Worm (Caenorhabditis elegans): ENCODE results near the gene B0491.6.

The B0491.6 gene

ce11 chrII:11345570-11346029 is 2.5 kb downstream of the B0491.6 start, which contains the start of gene nduf-11 (continued):
- no peak for TF ChIP-seq pha-4 (tag; optimal IDR thresholded peaks at IDR 0.05)
- TF ChIP-seq Y53F4B.3 (GFP tag; IDR thresholded peaks at IDR 0.05): no peak
- 0 out of 2 replicates have a peak, but pooled peaks have one; percentile 43 for TF ChIP-seq attf-3 (GFP tag; conservative IDR thresholded peaks at IDR 0.05)
- TF ChIP-seq nfya-2 (GFP tag; IDR thresholded peaks at IDR 0.05): no peak
- no peak for TF ChIP-seq die-1 (tag; optimal IDR thresholded peaks at IDR 0.05)
- TF ChIP-seq snpc-1.1 (tag; optimal IDR thresholded peaks at IDR 0.05; ENCODE audit: insufficient read depth): no peak
- TF ChIP-seq aptf-3 (GFP tag; IDR thresholded peaks at IDR 0.05): no peak
- no peak for TF ChIP-seq F37B4.10 (GFP tag; IDR thresholded peaks at IDR 0.05)
- no peak for TF ChIP-seq T07F8.4 (tag; optimal IDR thresholded peaks at IDR 0.05)
- no peak for TF ChIP-seq unc-62 (GFP tag; optimal IDR thresholded peaks at IDR 0.05)
- TF ChIP-seq F55B11.4 (tag; optimal IDR thresholded peaks at IDR 0.05; ENCODE audit: borderline replicate concordance, insufficient read depth): no peak
- no peak for TF ChIP-seq egrh-3 (GFP tag; IDR thresholded peaks at IDR 0.05)
- no peak for TF ChIP-seq him-1 (tag; optimal IDR thresholded peaks at IDR 0.05)
- peak in 2 of 3 experiments; percentile 82 to 91 for TF ChIP-seq lin-35 (GFP tag; optimal IDR thresholded peaks at IDR 0.05)
- TF ChIP-seq tbx-9 (tag; optimal IDR thresholded peaks at IDR 0.05; ENCODE audit: borderline replicate concordance): no peak
- peak; percentile 60; the same call in 1 of the 2 replicates for TF ChIP-seq C06A6.2 (GFP tag; conservative IDR thresholded peaks at IDR 0.05)
- TF ChIP-seq F23B12.7 (tag; optimal IDR thresholded peaks at IDR 0.05; ENCODE audit: insufficient read depth): peak; percentile 74
- TF ChIP-seq aptf-2 (GFP tag; conservative IDR thresholded peaks at IDR 0.05): no peak
- TF ChIP-seq ztf-18 (tag; optimal IDR thresholded peaks at IDR 0.05): peak; percentile 98
- no peak for TF ChIP-seq nhr-90 (tag; optimal IDR thresholded peaks at IDR 0.05)
- no peak for TF ChIP-seq ceh-79 (tag; optimal IDR thresholded peaks at IDR 0.05)
- 0 out of 2 replicates have a peak, but pooled peaks have one; percentile 46 for TF ChIP-seq lir-1 (GFP tag; conservative IDR thresholded peaks at IDR 0.05)
- TF ChIP-seq Y53G8AR.9 (GFP tag; conservative IDR thresholded peaks at IDR 0.05): peak; percentile 77
- TF ChIP-seq F52B5.7 (tag; optimal IDR thresholded peaks at IDR 0.05): no peak
- TF ChIP-seq ztf-22 (GFP tag; optimal IDR thresholded peaks at IDR 0.05): no peak
- no peak for TF ChIP-seq ets-4 (GFP tag; optimal IDR thresholded peaks at IDR 0.05)
- TF ChIP-seq xnd-1 (tag; optimal IDR thresholded peaks at IDR 0.05): peak; percentile 69
- 0 out of 2 replicates have a peak, but pooled peaks have one; percentile 44 for TF ChIP-seq K11D2.4 (GFP tag; IDR thresholded peaks at IDR 0.05)
- no peak for TF ChIP-seq mes-4 (tag; optimal IDR thresholded peaks at IDR 0.05)
- TF ChIP-seq ceh-91 (GFP tag; IDR thresholded peaks at IDR 0.05): peak; percentile 52; the same call in 1 of the 2 replicates
- peak; percentile 43; the same call in 1 of the 2 replicates for TF ChIP-seq ceh-100 (GFP tag; IDR thresholded peaks at IDR 0.05)
- TF ChIP-seq snpc-4 (GFP tag; optimal IDR thresholded peaks at IDR 0.05): no peak
- TF ChIP-seq snpc-4 (tag; optimal IDR thresholded peaks at IDR 0.05): peak; percentile 32 to 70 (median 51)
- TF ChIP-seq bed-2 (GFP tag; IDR thresholded peaks at IDR 0.05): no peak
- TF ChIP-seq unc-130 (GFP tag; optimal IDR thresholded peaks at IDR 0.05): no peak
- no peak for TF ChIP-seq let-526 (GFP tag; IDR thresholded peaks at IDR 0.05)
- TF ChIP-seq ceh-40 (GFP tag; IDR thresholded peaks at IDR 0.05): no peak
- 0 out of 2 replicates have a peak, but pooled peaks have one; percentile 10 for TF ChIP-seq lin-26 (GFP tag; IDR thresholded peaks at IDR 0.05)
- TF ChIP-seq efl-1 (GFP tag; optimal IDR thresholded peaks at IDR 0.05): peak; percentile 84
- TF ChIP-seq atf-7 (tag; optimal IDR thresholded peaks at IDR 0.05): no peak
- no peak for TF ChIP-seq mxl-1 (tag; optimal IDR thresholded peaks at IDR 0.05)
- no peak for TF ChIP-seq sdz-38 (tag; optimal IDR thresholded peaks at IDR 0.05)
- peak in 1 of 2 experiments; percentile 28 for TF ChIP-seq let-607 (tag; optimal IDR thresholded peaks at IDR 0.05)
- TF ChIP-seq F49E8.2 (tag; optimal IDR thresholded peaks at IDR 0.05; ENCODE audit: insufficient read depth): no peak
- TF ChIP-seq bed-1 (GFP tag; IDR thresholded peaks at IDR 0.05): no peak
- peak; percentile 96 for TF ChIP-seq lin-54 (GFP tag; optimal IDR thresholded peaks at IDR 0.05)
- 0 out of 2 replicates have a peak, but pooled peaks have one; percentile 31 for TF ChIP-seq hmg-20 (GFP tag; IDR thresholded peaks at IDR 0.05)
- 0 out of 2 replicates have a peak, but pooled peaks have one; percentile 11 for TF ChIP-seq Y95B8A.8 (GFP tag; IDR thresholded peaks at IDR 0.05)

All from whole organism, young adult.